Worm (Caenorhabditis elegans): ENCODE results near the gene F54D10.9.
A peak's percentile ranks its signal among the peaks of the same experiment; 100 is the strongest.

Gene F54D10.9

DNA sequence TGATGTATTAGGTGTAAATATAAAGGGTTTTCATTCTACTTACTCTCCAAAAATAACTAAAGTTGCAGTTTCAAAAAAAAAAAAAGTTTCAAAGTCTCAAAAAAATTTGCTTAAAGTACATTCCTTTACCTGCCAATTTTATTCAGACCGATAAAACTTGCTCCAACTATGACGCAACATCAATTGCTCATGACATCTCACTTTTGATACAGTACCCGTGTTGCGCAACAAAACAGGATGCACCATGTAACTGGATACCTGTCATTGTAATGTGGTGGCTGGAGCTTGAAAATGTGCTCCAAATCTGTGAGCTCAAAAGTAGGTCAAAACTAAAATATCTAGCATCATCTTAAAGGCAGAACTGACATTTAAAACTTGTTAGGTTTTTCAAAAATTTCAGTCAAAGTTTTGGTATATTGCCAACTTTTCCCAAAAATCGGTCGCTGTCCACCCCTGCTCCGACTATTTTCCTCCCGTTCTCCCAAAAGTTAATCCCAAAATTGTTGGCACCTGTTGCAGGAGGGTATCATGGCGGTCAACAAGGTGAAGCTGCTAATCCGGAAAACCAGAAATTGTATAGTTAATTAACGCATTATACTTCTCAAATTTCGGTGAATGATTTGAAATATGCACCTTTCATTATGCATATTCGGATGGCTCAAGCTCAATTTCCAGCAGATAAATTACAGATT is 49.8 kb downstream of the F54D10.9 start, which contains the start of gene T24E12.2:
T24E12.2 (plus strand) TSS at position 642 of the 692 bp plus-strand sequence.
- no peak for TF ChIP-seq aly-2 (tag; optimal IDR thresholded peaks at IDR 0.05)
- no peak for TF ChIP-seq hpl-2 (GFP tag; optimal IDR thresholded peaks at IDR 0.05)
- TF ChIP-seq nhr-19 (GFP tag; conservative IDR thresholded peaks at IDR 0.05) = no peak
- TF ChIP-seq nhr-12 (tag; optimal IDR thresholded peaks at IDR 0.05) = no peak
- TF ChIP-seq dpl-1 (GFP tag; optimal IDR thresholded peaks at IDR 0.05) = no peak
- no peak for TF ChIP-seq sup-37 (GFP tag; optimal IDR thresholded peaks at IDR 0.05)
- no peak for TF ChIP-seq nhr-85 (tag)
- no peak for TF ChIP-seq unc-130 (tag; optimal IDR thresholded peaks at IDR 0.05)
- no peak for TF ChIP-seq swsn-7 (tag; optimal IDR thresholded peaks at IDR 0.05)
- TF ChIP-seq irx-1 (tag; optimal IDR thresholded peaks at IDR 0.05) = no peak
- TF ChIP-seq fkh-4 (tag; optimal IDR thresholded peaks at IDR 0.05; ENCODE audit: borderline replicate concordance) = no peak
- TF ChIP-seq sox-4 (tag; optimal IDR thresholded peaks at IDR 0.05) = no peak
- no peak for TF ChIP-seq mef-2 (tag; optimal IDR thresholded peaks at IDR 0.05)
- no peak for TF ChIP-seq unc-62 (GFP tag; optimal IDR thresholded peaks at IDR 0.05)
- no peak for TF ChIP-seq snu-23 (GFP tag; optimal IDR thresholded peaks at IDR 0.05)
- no peak for TF ChIP-seq blmp-1 (tag; optimal IDR thresholded peaks at IDR 0.05)
- TF ChIP-seq nhr-28 (tag; optimal IDR thresholded peaks at IDR 0.05) = no peak
- no peak for TF ChIP-seq sptf-1 (tag; optimal IDR thresholded peaks at IDR 0.05)
- no peak for TF ChIP-seq unc-30 (tag; optimal IDR thresholded peaks at IDR 0.05)
- no peak for TF ChIP-seq Y116A8C.19 (tag; optimal IDR thresholded peaks at IDR 0.05; ENCODE audit: borderline replicate concordance)

DNA sequence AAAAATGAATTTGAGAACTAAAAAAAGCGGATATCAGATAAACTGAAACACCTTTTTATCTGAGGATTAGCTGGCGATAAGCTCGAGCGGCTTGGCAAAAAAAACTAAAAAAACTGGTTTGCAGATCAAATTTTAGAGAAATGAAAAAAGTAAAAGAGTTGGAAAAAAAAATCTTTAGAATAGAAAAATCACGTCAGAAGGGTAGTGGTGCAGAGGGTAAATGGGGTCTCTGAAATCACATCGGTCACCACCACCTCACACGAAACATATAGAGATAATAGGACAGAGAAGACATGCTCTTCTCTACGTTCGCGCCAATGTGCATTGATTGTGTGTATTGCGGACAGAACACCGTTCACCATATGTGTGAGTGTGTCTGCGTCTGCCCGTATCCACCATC is 51.0 kb downstream of the F54D10.9 start:
- TF ChIP-seq sup-37 (GFP tag; optimal IDR thresholded peaks at IDR 0.05) = no peak
- TF ChIP-seq efl-1 (optimal IDR thresholded peaks at IDR 0.05) = no peak
- peak in 1 of 2 experiments; percentile 67 for TF ChIP-seq efl-1 (GFP tag; optimal IDR thresholded peaks at IDR 0.05 in 1 of 2)
- no peak for TF ChIP-seq C34B4.2 (tag; optimal IDR thresholded peaks at IDR 0.05)
- no peak for TF ChIP-seq hlh-17 (GFP tag; optimal IDR thresholded peaks at IDR 0.05; ENCODE audit: borderline replicate concordance)

All from whole organism, L1 larva.